Worm (Caenorhabditis elegans) whole organism, L3 larva: ENCODE measurements around the gene F52H2.1.

Experiments used
- R02D3.7 ChIP-seq: fragments of 150-350 bp; optimal IDR thresholded peaks from 2 replicates; lab custom pipeline; 2014; ENCODE audit warnings: missing biosample characterization, missing genetic modification characterization
- ceh-28 ChIP-seq: fragments of 150-350 bp; optimal IDR thresholded peaks from 2 replicates; lab custom pipeline; 2014; ENCODE audit warnings: missing biosample characterization, missing genetic modification reagents, missing genetic modification characterization
- fos-1 ChIP-seq: fragments of 150-350 bp; optimal IDR thresholded peaks from 2 replicates; lab custom pipeline; 2014; ENCODE audit warnings: missing biosample characterization, missing genetic modification characterization
- jun-1 ChIP-seq: fragments of 150-350 bp; optimal IDR thresholded peaks from 2 replicates; lab custom pipeline; 2014; ENCODE audit warnings: missing biosample characterization, missing genetic modification reagents, missing genetic modification characterization
- lin-39 ChIP-seq: fragments of 150-350 bp; optimal IDR thresholded peaks from 2 replicates; lab custom pipeline; 2018; ENCODE audit warnings: missing biosample characterization, missing genetic modification reagents, missing genetic modification characterization
- nhr-237 ChIP-seq: fragments of 150-350 bp; optimal IDR thresholded peaks from 2 replicates; lab custom pipeline; 2014; ENCODE audit warnings: missing biosample characterization, missing genetic modification characterization
- nhr-25 ChIP-seq: sonication (generic microtip); optimal IDR thresholded peaks from 2 replicates; lab custom pipeline; 2017; ENCODE audit warnings: missing biosample characterization, missing genetic modification characterization
- nhr-28 ChIP-seq: fragments of 150-350 bp; optimal IDR thresholded peaks from 2 replicates; lab custom pipeline; 2014; ENCODE audit warnings: missing biosample characterization, missing genetic modification characterization
- nhr-76 ChIP-seq: fragments of 150-350 bp; sonication (generic microtip); optimal IDR thresholded peaks from 5 replicates; lab custom pipeline; 2014; ENCODE audit warnings: missing biosample characterization, missing genetic modification characterization
- unc-39 ChIP-seq: sonication (generic microtip); optimal IDR thresholded peaks from 4 replicates; lab custom pipeline; 2017; ENCODE audit warnings: missing biosample characterization, missing genetic modification characterization
- zag-1 ChIP-seq: fragments of 150-350 bp; optimal IDR thresholded peaks from 2 replicates; lab custom pipeline; 2014; ENCODE audit warnings: missing biosample characterization, missing genetic modification characterization
- ztf-11 ChIP-seq: fragments of 150-350 bp; optimal IDR thresholded peaks from 2 replicates; lab custom pipeline; 2014; ENCODE audit warnings: missing biosample characterization, missing genetic modification characterization

- TF ChIP-seq nhr-237 (tag; lab: Kevin White, UChicago), result no peak
- TF ChIP-seq fos-1 (tag; lab: Kevin White, UChicago), result no peak
- no peak for TF ChIP-seq nhr-76 (tag; lab: Kevin White, UChicago)
- no peak for TF ChIP-seq nhr-28
- TF ChIP-seq ztf-11 (tag; lab: Kevin White, UChicago), result no peak
- no peak for TF ChIP-seq unc-39 (tag; lab: Kevin White, UChicago)
- no peak for TF ChIP-seq zag-1 (tag; lab: Kevin White, UChicago)
- TF ChIP-seq lin-39, result no peak
- no peak for TF ChIP-seq nhr-25
- TF ChIP-seq R02D3.7 (tag; lab: Kevin White, UChicago), result no peak
- no peak for TF ChIP-seq ceh-28 (tag; lab: Kevin White, UChicago)
- TF ChIP-seq jun-1 (tag; lab: Kevin White, UChicago), result no peak
Observed at ce11 chrX:2592670-2593280, 19.9 kb downstream of the F52H2.1 start.
